Fruit fly (Drosophila melanogaster): ENCODE results near the gene CG13314.

DNA sequence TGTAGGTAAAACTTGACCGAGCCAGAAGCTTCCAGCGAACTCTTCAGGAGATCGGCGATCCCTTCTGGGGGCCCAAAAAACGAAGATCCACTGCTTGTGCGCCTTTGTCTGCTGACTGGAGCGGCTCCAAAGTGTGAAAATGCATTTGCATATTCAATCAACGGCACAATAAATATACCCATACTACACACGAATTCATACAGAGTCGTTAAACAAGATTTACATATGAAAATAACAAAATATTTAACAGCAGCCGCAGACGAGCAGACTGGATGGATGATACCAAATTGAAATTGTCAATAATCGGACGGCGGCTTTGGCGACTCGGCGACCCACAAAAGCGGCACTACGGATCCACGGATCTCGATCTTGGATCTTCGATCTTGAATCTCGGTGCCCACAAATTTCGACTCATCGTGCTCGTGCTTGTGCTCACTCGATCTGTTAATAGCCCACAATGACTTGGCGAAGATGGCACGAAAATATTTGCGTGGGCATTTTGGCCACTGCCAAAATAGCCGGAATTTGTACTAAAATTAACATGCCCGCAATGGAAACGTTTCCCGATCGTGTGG is 45.6 kb downstream of the CG13314 start:
- TF ChIP-seq CG8478 (optimal IDR thresholded peaks at IDR 0.05), result no peak
- no peak for TF ChIP-seq CTCF (optimal IDR thresholded peaks at IDR 0.05)

Data from S2 (cell line).